Fruit fly (Drosophila melanogaster): ENCODE data around the gene CG5282.

dm6 chr3L:20462391-20462790 is 36.5 kb upstream of the CG5282 start:
- TF ChIP-seq CG8478 (optimal IDR thresholded peaks at IDR 0.05) (no peak), psq (optimal IDR thresholded peaks at IDR 0.05) (no peak), Dll (optimal IDR thresholded peaks at IDR 0.05) (no peak)
